Worm (Caenorhabditis elegans) whole organism, L4 larva: Measurements from ENCODE around the gene ugt-46.
A peak's percentile ranks its signal among the peaks of the same experiment; 100 is the strongest.

Experiments
- D1046.2 ChIP-seq: fragments of 200-800 bp; sonication (Bioruptor generic); IDR thresholded peaks from 2 replicates; pipeline ENCODE4 v1.3.6; 2022; ENCODE audit warnings: missing genetic modification characterization, missing compliant biosample characterization
- F10B5.3 ChIP-seq: sonication (generic microtip); optimal IDR thresholded peaks from 2 replicates; lab custom pipeline; 2016; ENCODE audit warnings: mild to moderate bottlenecking, missing genetic modification characterization, missing compliant biosample characterization
- F44E2.7 ChIP-seq: fragments of 200-800 bp; sonication (Bioruptor generic); IDR thresholded peaks from 2 replicates; pipeline ENCODE4 v2.1.2; 2022; ENCODE audit warnings: missing genetic modification characterization, missing compliant biosample characterization
- F49E8.2 ChIP-seq: sonication (generic microtip); optimal IDR thresholded peaks from 2 replicates; lab custom pipeline; 2016; ENCODE audit warnings: missing compliant biosample characterization, mild to moderate bottlenecking, missing genetic modification characterization, borderline replicate concordance
- T26A8.4 ChIP-seq: fragments of 200-800 bp; sonication (Bioruptor generic); IDR thresholded peaks from 2 replicates; pipeline ENCODE4 v1.3.6; 2022; ENCODE audit warnings: missing genetic modification characterization, missing compliant biosample characterization
- ZK337.2 ChIP-seq: fragments of 200-800 bp; sonication (Bioruptor generic); IDR thresholded peaks from 2 replicates; pipeline ENCODE4 v1.3.6; 2022; ENCODE audit warnings: missing genetic modification reagents, missing genetic modification characterization, missing compliant biosample characterization
- aha-1 ChIP-seq: fragments of 150-350 bp; peaks from one replicate; lab custom pipeline; 2014; ENCODE audit warnings: missing biosample characterization, missing genetic modification characterization
- aly-2 ChIP-seq: sonication (generic microtip); optimal IDR thresholded peaks from 2 replicates; lab custom pipeline; 2018; ENCODE audit warnings: missing biosample characterization, missing genetic modification characterization
- arid-1 ChIP-seq: fragments of 200-800 bp; sonication (Bioruptor generic); conservative IDR thresholded peaks from 2 replicates; pipeline ENCODE4 v1.3.6; 2022; ENCODE audit warnings: missing genetic modification reagents, missing genetic modification characterization, missing compliant biosample characterization
- ceh-28 ChIP-seq: fragments of 150-350 bp; optimal IDR thresholded peaks from 2 replicates; lab custom pipeline; 2014; ENCODE audit warnings: missing biosample characterization, missing genetic modification reagents, missing genetic modification characterization
- ceh-32 ChIP-seq: sonication (generic microtip); optimal IDR thresholded peaks from 2 replicates; lab custom pipeline; 2016; ENCODE audit warnings: mild to moderate bottlenecking, missing genetic modification characterization, missing compliant biosample characterization; ENCODE audit not compliant: poor library complexity
- ceh-62 ChIP-seq: sonication (generic microtip); optimal IDR thresholded peaks from 2 replicates; lab custom pipeline; 2017; ENCODE audit warnings: missing biosample characterization, missing genetic modification characterization
- ces-1 ChIP-seq: fragments of 150-350 bp; sonication (generic microtip); optimal IDR thresholded peaks from 4 replicates; lab custom pipeline; 2014; ENCODE audit warnings: missing biosample characterization, missing genetic modification reagents, missing genetic modification characterization
- daf-12 ChIP-seq: fragments of 150-350 bp; optimal IDR thresholded peaks from 2 replicates; lab custom pipeline; 2014; ENCODE audit warnings: missing biosample characterization, missing genetic modification reagents, missing genetic modification characterization
- dmd-9 ChIP-seq: fragments of 200-800 bp; sonication (Bioruptor generic); IDR thresholded peaks from 2 replicates; pipeline ENCODE4 v1.3.6; 2022; ENCODE audit warnings: missing genetic modification reagents, missing genetic modification characterization, missing compliant biosample characterization
- duxl-1 ChIP-seq: sonication (generic microtip); optimal IDR thresholded peaks from 2 replicates; lab custom pipeline; 2016; ENCODE audit warnings: mild to moderate bottlenecking, missing genetic modification characterization, moderate library complexity, missing compliant biosample characterization; ENCODE audit not compliant: poor library complexity
- egl-43 ChIP-seq: fragments of 200-800 bp; sonication (Bioruptor generic); IDR thresholded peaks from 2 replicates; pipeline ENCODE4 v1.3.6; 2022; ENCODE audit warnings: missing genetic modification reagents, missing genetic modification characterization, missing compliant biosample characterization
- fkh-10 ChIP-seq: fragments of 150-350 bp; optimal IDR thresholded peaks from 2 replicates; lab custom pipeline; 2014; ENCODE audit warnings: missing biosample characterization, missing genetic modification reagents, missing genetic modification characterization
- gei-8 ChIP-seq: fragments of 200-800 bp; sonication (Bioruptor generic); optimal IDR thresholded peaks from 2 replicates; lab custom pipeline; 2018; ENCODE audit warnings: mild to moderate bottlenecking, missing genetic modification characterization, missing compliant biosample characterization
- hif-1 ChIP-seq, 2 experiments: sonication (generic microtip); optimal IDR thresholded peaks; 2 replicates each; lab custom pipeline; 2016 to 2017; ENCODE audit warnings: missing compliant biosample characterization in 2 of 2, missing genetic modification characterization in 2 of 2, missing genetic modification reagents in 2 of 2, missing genotype in 2 of 2, mild to moderate bottlenecking in 1 of 2
- hlh-30 ChIP-seq: sonication (generic microtip); optimal IDR thresholded peaks from 2 replicates; lab custom pipeline; 2017; ENCODE audit warnings: antibody characterized with exemption, mild to moderate bottlenecking, missing genetic modification characterization, missing compliant biosample characterization; ENCODE audit not compliant: insufficient read depth
- lim-7 ChIP-seq: fragments of 200-800 bp; sonication (Bioruptor generic); IDR thresholded peaks from 2 replicates; pipeline ENCODE4 v1.3.6; 2022; ENCODE audit warnings: missing genetic modification characterization, missing compliant biosample characterization
- lin-1 ChIP-seq: fragments of 200-800 bp; sonication (Bioruptor generic); IDR thresholded peaks from 2 replicates; pipeline ENCODE4 v1.3.6; 2022; ENCODE audit warnings: missing genetic modification reagents, missing genetic modification characterization, missing compliant biosample characterization
- lin-15B ChIP-seq: fragments of 150-350 bp; sonication (generic microtip); optimal IDR thresholded peaks from 3 replicates; lab custom pipeline; 2014; ENCODE audit warnings: missing biosample characterization, missing genetic modification characterization
- lin-29 ChIP-seq: fragments of 200-800 bp; sonication (Bioruptor generic); IDR thresholded peaks from 2 replicates; pipeline ENCODE4 v1.3.6; 2022; ENCODE audit warnings: missing genetic modification reagents, missing genetic modification characterization, missing compliant biosample characterization
- lin-38 ChIP-seq: fragments of 200-800 bp; sonication (Bioruptor generic); IDR thresholded peaks from 2 replicates; pipeline ENCODE4 v1.3.6; 2022; ENCODE audit warnings: missing genetic modification reagents, missing genetic modification characterization, missing compliant biosample characterization
- madf-5 ChIP-seq, 2 experiments: fragments of 200-800 bp; sonication (Bioruptor generic); IDR thresholded peaks; 2 replicates each; pipeline ENCODE4 v1.3.6; 2022; ENCODE audit warnings: missing compliant biosample characterization in 2 of 2, missing genetic modification characterization in 2 of 2
- madf-9 ChIP-seq: fragments of 200-800 bp; sonication (Bioruptor generic); conservative IDR thresholded peaks from 2 replicates; pipeline ENCODE4 v1.3.6; 2022; ENCODE audit warnings: missing genetic modification reagents, missing genetic modification characterization, missing compliant biosample characterization
- mdl-1 ChIP-seq, 2 experiments: fragments of 150-350 bp in 1 of 2; sonication (generic microtip) in 1 of 2; optimal IDR thresholded peaks; 2 replicates each; lab custom pipeline; 2014 to 2017; ENCODE audit warnings: missing biosample characterization in 2 of 2, missing genetic modification characterization in 2 of 2
- mdt-29 ChIP-seq: fragments of 200-800 bp; sonication (Bioruptor generic); IDR thresholded peaks from 2 replicates; pipeline ENCODE4 v1.3.6; 2022; ENCODE audit warnings: missing genetic modification reagents, missing genetic modification characterization, missing compliant biosample characterization
- mxl-3 ChIP-seq: fragments of 200-800 bp; sonication (Bioruptor generic); optimal IDR thresholded peaks from 2 replicates; lab custom pipeline; 2018; ENCODE audit warnings: mild to moderate bottlenecking, missing genetic modification characterization, missing compliant biosample characterization
- nhr-111 ChIP-seq: fragments of 200-800 bp; sonication (Bioruptor generic); optimal IDR thresholded peaks from 2 replicates; lab custom pipeline; 2018; ENCODE audit warnings: mild to moderate bottlenecking, missing genetic modification characterization, missing compliant biosample characterization
- nhr-41 ChIP-seq: fragments of 200-800 bp; sonication (Bioruptor generic); IDR thresholded peaks from 2 replicates; pipeline ENCODE4 v1.3.6; 2022; ENCODE audit warnings: missing genetic modification reagents, missing genetic modification characterization, missing compliant biosample characterization
- nhr-6 ChIP-seq: fragments of 150-350 bp; optimal IDR thresholded peaks from 2 replicates; lab custom pipeline; 2014; ENCODE audit warnings: missing biosample characterization, missing genetic modification characterization
- nhr-77 ChIP-seq: fragments of 150-350 bp; optimal IDR thresholded peaks from 2 replicates; lab custom pipeline; 2014; ENCODE audit warnings: missing biosample characterization, missing genetic modification characterization
- pha-4 ChIP-seq, 2 experiments: fragments of 150-350 bp in 1 of 2; fragments of 200-800 bp in 1 of 2; sonication (Bioruptor generic) in 1 of 2; IDR thresholded peaks in 1 of 2; optimal IDR thresholded peaks in 1 of 2; 2 replicates each; pipeline versions ENCODE4 v1.3.6 to Lab custom; 2014 to 2022; ENCODE audit warnings: missing genetic modification characterization in 2 of 2, missing genetic modification reagents in 2 of 2, missing biosample characterization in 1 of 2, missing compliant biosample characterization in 1 of 2
- php-3 ChIP-seq: fragments of 200-800 bp; sonication (Bioruptor generic); IDR thresholded peaks from 2 replicates; pipeline ENCODE4 v1.3.6; 2022; ENCODE audit warnings: missing genetic modification reagents, missing genetic modification characterization, missing compliant biosample characterization
- pqm-1 ChIP-seq: sonication (generic microtip); optimal IDR thresholded peaks from 2 replicates; lab custom pipeline; 2017; ENCODE audit warnings: missing biosample characterization, missing genetic modification characterization
- rbr-2 ChIP-seq: sonication (generic microtip); optimal IDR thresholded peaks from 2 replicates; lab custom pipeline; 2016; ENCODE audit warnings: missing genotype, missing genetic modification characterization, missing compliant biosample characterization
- saeg-2 ChIP-seq: fragments of 200-800 bp; sonication (Bioruptor generic); IDR thresholded peaks from 2 replicates; pipeline ENCODE4 v1.3.6; 2022; ENCODE audit warnings: missing genetic modification reagents, missing genetic modification characterization, missing compliant biosample characterization
- snpc-1.2 ChIP-seq: fragments of 200-800 bp; sonication (Bioruptor generic); IDR thresholded peaks from 2 replicates; pipeline ENCODE4 v1.3.6; 2022; ENCODE audit warnings: missing genetic modification reagents, missing genetic modification characterization, missing compliant biosample characterization
- snpc-4 ChIP-seq: fragments of 150-350 bp; optimal IDR thresholded peaks from 2 replicates; lab custom pipeline; 2014; ENCODE audit warnings: missing biosample characterization, missing genetic modification characterization
- spr-1 ChIP-seq: sonication (generic microtip); optimal IDR thresholded peaks from 2 replicates; lab custom pipeline; 2016; ENCODE audit warnings: mild to moderate bottlenecking, missing genetic modification characterization, missing compliant biosample characterization
- tra-1 ChIP-seq: fragments of 200-800 bp; sonication (Bioruptor generic); IDR thresholded peaks from 2 replicates; pipeline ENCODE4 v1.3.6; 2022; ENCODE audit warnings: missing genetic modification reagents, missing genetic modification characterization, missing compliant biosample characterization
- zag-1 ChIP-seq: fragments of 150-350 bp; optimal IDR thresholded peaks from 2 replicates; lab custom pipeline; 2014; ENCODE audit warnings: missing biosample characterization, missing genetic modification characterization
- zfp-2 ChIP-seq: sonication (generic microtip); optimal IDR thresholded peaks from 2 replicates; lab custom pipeline; 2016; ENCODE audit warnings: mild to moderate bottlenecking, missing genetic modification characterization, missing compliant biosample characterization
- zfp-3 ChIP-seq: fragments of 200-800 bp; sonication (Bioruptor generic); conservative IDR thresholded peaks from 2 replicates; pipeline ENCODE4 v1.3.6; 2022; ENCODE audit warnings: missing genetic modification reagents, missing genetic modification characterization, missing compliant biosample characterization
- zip-11 ChIP-seq: fragments of 200-800 bp; sonication (Bioruptor generic); IDR thresholded peaks from 2 replicates; pipeline ENCODE4 v1.3.6; 2022; ENCODE audit warnings: missing genetic modification characterization, missing compliant biosample characterization

Gene ugt-46

ce11 chrX:489635-490105 lies 40.4 kb downstream of the ugt-46 start, which contains the start of gene egl-17 (continued):
- TF ChIP-seq fkh-10 (GFP tag; lab: Kevin White, UChicago) (peak; percentile 19), zfp-2 (peak; percentile 54), madf-9 (peak; percentile 84), nhr-41 (peak; percentile 70; the same call in 1 of the 2 replicates), egl-43 (peak; percentile 98), lin-29 (peak; percentile 82), zip-11 (GFP tag; lab: Robert Waterston, UW) (0 out of 2 replicates have a peak, but pooled peaks have one; percentile 63), ZK337.2 (GFP tag; lab: Robert Waterston, UW) (peak; percentile 86), pha-4 (GFP tag; IDR thresholded peaks at IDR 0.05; lab: Robert Waterston, UW) (no peak; the same call in 1 of the 2 replicates), pha-4 (tag; optimal IDR thresholded peaks at IDR 0.05; lab: Kevin White, UChicago) (no peak), arid-1 (GFP tag; lab: Robert Waterston, UW) (peak; percentile 86; the same call in 1 of the 2 replicates), dmd-9 (GFP tag; lab: Robert Waterston, UW) (peak; percentile 68; the same call in 1 of the 2 replicates), lin-15B (tag; lab: Kevin White, UChicago) (no peak), php-3 (GFP tag; lab: Robert Waterston, UW) (peak; percentile 68; the same call in 1 of the 2 replicates), daf-12 (tag; lab: Kevin White, UChicago) (no peak), hlh-30 (tag; lab: Kevin White, UChicago) (peak; percentile 91), spr-1 (tag; lab: Kevin White, UChicago) (peak; percentile 85), lin-1 (GFP tag; lab: Robert Waterston, UW) (peak; percentile 82), snpc-4 (tag; lab: Kevin White, UChicago) (no peak), ceh-62 (tag; lab: Kevin White, UChicago) (no peak), F49E8.2 (tag; lab: Kevin White, UChicago) (peak; percentile 77), rbr-2 (peak; percentile 81), hif-1 (tag; optimal IDR thresholded peaks at IDR 0.05; lab: Kevin White, UChicago) (no peak), zag-1 (tag; lab: Kevin White, UChicago) (no peak), nhr-6 (tag; lab: Kevin White, UChicago) (peak; percentile 20), nhr-111 (GFP tag; lab: Kevin White, UChicago) (peak; percentile 94), snpc-1.2 (GFP tag; lab: Robert Waterston, UW) (peak; percentile 87), gei-8 (GFP tag; lab: Kevin White, UChicago) (peak; percentile 94), ceh-32 (peak; percentile 33), ceh-28 (tag; lab: Kevin White, UChicago) (no peak), madf-5 (GFP tag; IDR thresholded peaks at IDR 0.05; lab: Robert Waterston, UW) (peak; percentile 90 to 95), nhr-77 (tag; lab: Kevin White, UChicago) (peak; percentile 30), F10B5.3 (tag; lab: Kevin White, UChicago) (peak; percentile 83), saeg-2 (peak; percentile 54; the same call in 1 of the 2 replicates), zfp-3 (GFP tag; lab: Robert Waterston, UW) (peak; percentile 78), mdt-29 (GFP tag; lab: Robert Waterston, UW) (peak; percentile 61; the same call in 1 of the 2 replicates)

ce11 chrX:487669-488068 lies 42.4 kb downstream of the ugt-46 start:
- TF ChIP-seq nhr-77 (tag; lab: Kevin White, UChicago) (no peak), tra-1 (0 out of 2 replicates have a peak, but pooled peaks have one; percentile 39), madf-5 (GFP tag; IDR thresholded peaks at IDR 0.05; lab: Robert Waterston, UW) (0 out of 4 replicates have a peak, but pooled peaks of 1 of the 2 experiments have one; percentile 47), aha-1 (tag; lab: Kevin White, UChicago) (peak; percentile 78), lin-38 (peak; percentile 66), mdl-1 (tag; optimal IDR thresholded peaks at IDR 0.05; lab: Kevin White, UChicago) (no peak), dmd-9 (GFP tag; lab: Robert Waterston, UW) (no peak), pqm-1 (tag; lab: Kevin White, UChicago) (no peak), pha-4 (GFP tag; IDR thresholded peaks at IDR 0.05; lab: Robert Waterston, UW) (peak; percentile 66; the same call in 1 of the 2 replicates), pha-4 (tag; optimal IDR thresholded peaks at IDR 0.05; lab: Kevin White, UChicago) (no peak), ces-1 (GFP tag; lab: Kevin White, UChicago) (no peak), lim-7 (GFP tag; lab: Robert Waterston, UW) (peak; percentile 86), D1046.2 (GFP tag; lab: Robert Waterston, UW) (peak; percentile 66; the same call in 1 of the 2 replicates), madf-9 (no peak), mxl-3 (GFP tag; lab: Kevin White, UChicago) (no peak), F49E8.2 (tag; lab: Kevin White, UChicago) (peak; percentile 18), aly-2 (tag; lab: Kevin White, UChicago) (no peak), duxl-1 (tag; lab: Kevin White, UChicago) (no peak), T26A8.4 (GFP tag; lab: Robert Waterston, UW) (no peak), F44E2.7 (peak; percentile 54; the same call in 1 of the 2 replicates)
